Worm (Caenorhabditis elegans) whole organism, midembryonic: ENCODE measurements around the gene C24H12.6.

Source experiments
- T22C8.4 ChIP-seq: fragments of 200-800 bp; sonication (Bioruptor generic); IDR thresholded peaks from 2 replicates; pipeline ENCODE4 v1.3.6; 2022; ENCODE audit warnings: missing genetic modification characterization, missing compliant biosample characterization
- cog-1 ChIP-seq: sonication (generic microtip); optimal IDR thresholded peaks from 2 replicates; lab custom pipeline; 2016; ENCODE audit warnings: missing genetic modification characterization, missing compliant biosample characterization
- flt-1 ChIP-seq: fragments of 200-800 bp; sonication (Bioruptor generic); IDR thresholded peaks from 2 replicates; pipeline ENCODE4 v1.3.6; 2022; ENCODE audit warnings: missing genetic modification characterization, missing compliant biosample characterization
- klf-2 ChIP-seq: fragments of 200-800 bp; sonication (Bioruptor generic); conservative IDR thresholded peaks from 2 replicates; pipeline ENCODE4 v1.3.6; 2022; ENCODE audit warnings: missing genetic modification reagents, missing genetic modification characterization, missing compliant biosample characterization
- med-1 ChIP-seq: sonication (generic microtip); optimal IDR thresholded peaks from 2 replicates; lab custom pipeline; 2017; ENCODE audit warnings: missing genetic modification characterization, mild to moderate bottlenecking, missing compliant biosample characterization, antibody characterized with exemption, missing genetic modification reagents; ENCODE audit not compliant: insufficient read depth
- ref-1 ChIP-seq: fragments of 200-800 bp; sonication (Bioruptor generic); conservative IDR thresholded peaks from 2 replicates; pipeline ENCODE4 v1.3.6; 2022; ENCODE audit warnings: missing genetic modification reagents, missing genetic modification characterization, missing compliant biosample characterization
- tab-1 ChIP-seq: fragments of 200-800 bp; sonication (Bioruptor generic); IDR thresholded peaks from 2 replicates; pipeline ENCODE4 v1.3.6; 2022; ENCODE audit warnings: missing genetic modification characterization, missing compliant biosample characterization
- ztf-23 ChIP-seq: fragments of 200-800 bp; sonication (Bioruptor generic); IDR thresholded peaks from 2 replicates; pipeline ENCODE4 v1.3.6; 2022; ENCODE audit warnings: missing genetic modification reagents, missing genetic modification characterization, missing compliant biosample characterization
- ztf-29 ChIP-seq: fragments of 200-800 bp; sonication (Bioruptor generic); IDR thresholded peaks from 2 replicates; pipeline ENCODE4 v1.3.6; 2022; ENCODE audit warnings: missing genetic modification reagents, missing genetic modification characterization, missing compliant biosample characterization

The C24H12.6 gene

DNA sequence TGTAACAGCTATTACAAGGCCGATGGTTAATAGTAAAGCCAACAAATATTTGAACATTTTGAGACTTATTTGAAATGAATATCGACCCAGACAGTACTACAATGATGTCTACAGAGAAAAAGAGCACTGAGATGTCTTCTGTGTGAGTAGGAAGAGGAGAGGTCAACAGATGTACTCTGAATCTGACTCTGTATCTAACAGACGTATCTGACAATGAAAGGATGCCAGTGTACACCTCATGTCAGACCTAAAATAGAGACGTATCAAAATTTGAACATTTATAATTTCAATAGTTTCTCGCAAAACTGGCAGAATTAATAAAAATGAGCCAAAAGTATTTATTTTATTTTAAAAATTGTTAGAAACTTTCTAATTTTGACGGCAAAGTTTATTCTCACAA is 4.4 kb upstream of the C24H12.6 start, which contains the start of gene C24H12.8:
C24H12.8 (minus strand) TSS at position 101 of the 400 bp plus-strand sequence.
- TF ChIP-seq ztf-23 (GFP tag; lab: Robert Waterston, UW) = no peak
- TF ChIP-seq med-1 (GFP tag; lab: Kevin White, UChicago) = no peak
- TF ChIP-seq cog-1 (tag; lab: Kevin White, UChicago) = no peak
- TF ChIP-seq klf-2 (GFP tag; lab: Robert Waterston, UW) = no peak
- TF ChIP-seq ref-1 (GFP tag; lab: Robert Waterston, UW) = no peak
- TF ChIP-seq flt-1 (GFP tag; lab: Robert Waterston, UW) = no peak
- TF ChIP-seq ztf-29 = no peak
- no peak for TF ChIP-seq T22C8.4 (GFP tag; lab: Robert Waterston, UW)
- no peak for TF ChIP-seq tab-1 (GFP tag; lab: Robert Waterston, UW)

DNA sequence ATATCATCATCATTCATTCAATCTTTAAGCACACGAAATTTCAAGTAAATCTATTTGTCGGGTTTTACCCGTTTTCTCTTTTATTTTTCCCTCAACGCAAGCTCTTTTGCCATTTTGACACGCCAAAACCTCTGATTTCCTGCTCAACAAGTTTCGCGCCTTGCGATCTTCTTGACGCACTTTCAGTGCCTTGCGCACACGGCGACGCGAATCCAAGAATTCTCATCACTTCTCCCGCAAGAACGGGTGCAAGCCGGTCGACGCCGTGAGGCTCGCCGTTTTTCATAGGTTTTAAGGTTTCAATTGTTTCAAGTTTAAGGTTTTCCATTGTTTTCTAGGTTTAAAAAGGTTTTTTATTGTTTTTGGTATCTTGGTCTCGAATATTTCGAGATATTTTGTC is 1.9 kb downstream of the C24H12.6 start:
- TF ChIP-seq tab-1 (GFP tag; lab: Robert Waterston, UW) = peak; percentile 57; the same call in 1 of the 2 replicates
- peak; percentile 78; the same call in 1 of the 2 replicates for TF ChIP-seq flt-1 (GFP tag; lab: Robert Waterston, UW)
- peak; percentile 73 for TF ChIP-seq ztf-23 (GFP tag; lab: Robert Waterston, UW)

DNA sequence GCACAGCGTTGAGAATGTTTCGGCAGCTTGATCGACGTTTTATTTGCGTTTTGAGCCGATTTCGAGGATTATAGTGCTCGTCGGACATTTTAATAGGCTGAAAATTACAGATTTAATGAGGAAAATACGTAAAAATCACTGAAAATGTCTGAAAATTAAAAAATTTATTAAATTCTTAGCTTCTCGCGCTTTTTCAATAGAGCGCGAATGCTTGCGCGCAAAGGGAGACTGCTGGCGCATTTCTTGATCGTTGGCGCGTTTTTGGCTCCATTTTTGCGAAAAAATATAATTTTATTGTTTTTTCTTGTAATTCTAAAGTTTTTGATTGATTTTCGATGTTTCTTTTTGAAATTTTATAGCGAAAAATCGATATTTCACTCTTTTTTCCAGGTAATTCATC is 7.8 kb downstream of the C24H12.6 start, which contains the start of the genes dnsn-1 and C24H12.4:
dnsn-1 (minus strand) TSS at position 101 of the 400 bp plus-strand sequence.
C24H12.4 (plus strand) TSS at position 391 of the 400 bp plus-strand sequence.
- TF ChIP-seq cog-1 (tag; lab: Kevin White, UChicago) (peak; percentile 62), T22C8.4 (GFP tag; lab: Robert Waterston, UW) (no peak)

DNA sequence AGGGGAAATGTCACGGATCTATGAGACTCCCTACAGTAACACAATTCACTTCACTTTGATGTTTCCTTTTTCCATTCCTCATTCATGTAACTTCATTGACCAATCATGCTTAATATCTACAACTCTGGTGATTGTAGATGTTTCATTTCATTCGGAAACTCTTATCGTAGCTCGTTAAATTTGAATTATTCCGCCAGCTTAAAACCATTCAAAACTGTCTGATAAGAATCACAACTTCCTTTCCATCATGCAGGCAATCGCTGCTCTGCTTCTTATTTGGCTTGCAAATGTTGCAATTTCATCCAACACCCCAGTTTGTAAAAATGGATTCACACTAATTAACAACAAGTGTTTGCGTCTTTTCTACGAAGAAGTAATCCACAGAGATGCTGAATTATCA is 16.2 kb downstream of the C24H12.6 start, which contains the start of gene clec-10:
clec-10 (plus strand) TSS at position 244 of the 400 bp plus-strand sequence.
- no peak for TF ChIP-seq ztf-23 (GFP tag; lab: Robert Waterston, UW)
- no peak for TF ChIP-seq T22C8.4 (GFP tag; lab: Robert Waterston, UW)
- no peak for TF ChIP-seq flt-1 (GFP tag; lab: Robert Waterston, UW)
- TF ChIP-seq ztf-29 = no peak
- TF ChIP-seq klf-2 (GFP tag; lab: Robert Waterston, UW) = no peak

DNA sequence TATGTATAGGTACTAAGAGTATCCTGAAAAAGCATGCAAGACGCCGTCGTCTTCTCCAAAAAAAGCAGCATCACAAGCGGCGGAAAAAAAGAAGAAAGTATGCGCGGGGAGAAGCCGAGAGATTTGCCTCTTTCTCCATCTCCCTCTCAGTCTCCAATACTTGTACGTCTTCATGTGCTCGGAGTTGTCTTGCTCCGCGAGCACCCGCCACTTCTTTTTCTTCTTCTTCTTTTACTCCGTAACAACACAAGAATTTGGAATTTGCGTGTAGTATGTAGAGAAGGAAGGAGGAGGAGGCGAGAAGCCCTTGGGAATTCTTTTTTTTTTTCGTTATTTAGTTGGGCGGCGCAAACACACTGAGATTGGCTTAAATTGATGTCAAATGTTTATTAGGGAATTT is 17.5 kb downstream of the C24H12.6 start:
- TF ChIP-seq ztf-23 (GFP tag; lab: Robert Waterston, UW) (no peak), ref-1 (GFP tag; lab: Robert Waterston, UW) (no peak), med-1 (GFP tag; lab: Kevin White, UChicago) (no peak), ztf-29 (no peak), tab-1 (GFP tag; lab: Robert Waterston, UW) (no peak), cog-1 (tag; lab: Kevin White, UChicago) (no peak)

DNA sequence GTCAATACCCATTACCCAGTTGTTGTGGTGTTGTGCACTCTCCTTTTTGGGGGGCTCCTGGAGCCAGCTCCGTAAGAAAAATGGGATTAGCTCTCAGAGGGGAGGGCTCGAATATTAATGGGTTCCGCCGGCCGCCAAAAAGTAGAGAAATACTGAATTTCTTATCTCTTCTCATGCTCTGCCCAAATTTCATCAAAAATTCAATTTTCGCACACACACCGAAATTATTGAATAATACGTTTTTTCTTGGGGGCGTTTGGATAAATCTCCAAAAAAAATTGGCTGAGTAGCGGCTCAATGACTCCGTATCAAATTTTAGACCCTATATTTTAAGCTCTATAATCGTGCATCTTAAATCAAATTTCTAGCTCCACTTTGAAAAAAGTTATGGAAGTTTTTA is 18.5 kb downstream of the C24H12.6 start:
- TF ChIP-seq ztf-29 (no peak), cog-1 (tag; lab: Kevin White, UChicago) (no peak), ref-1 (GFP tag; lab: Robert Waterston, UW) (no peak), T22C8.4 (GFP tag; lab: Robert Waterston, UW) (no peak)

DNA sequence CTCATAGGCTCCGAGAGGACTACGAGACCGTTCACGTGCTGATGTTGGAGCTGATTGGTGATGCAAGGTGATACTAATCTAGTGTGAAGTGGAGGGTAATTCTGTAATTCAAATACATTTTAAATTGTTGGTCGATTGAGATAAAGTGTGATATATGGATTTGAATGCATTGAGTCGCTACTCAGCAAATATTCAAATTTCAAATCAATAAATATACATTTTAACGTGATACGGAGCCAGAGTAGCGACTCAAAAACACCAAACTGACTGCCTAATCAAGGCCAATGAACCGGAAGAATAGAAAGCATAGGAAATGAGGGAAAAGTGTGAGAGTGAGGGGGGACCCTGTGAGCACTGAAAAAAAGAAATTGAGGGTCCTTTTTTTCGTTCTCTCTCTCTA is 19.4 kb downstream of the C24H12.6 start, which contains the start of gene C03H5.6:
C03H5.6 (minus strand) TSS at position 101 of the 400 bp plus-strand sequence.
- TF ChIP-seq ztf-29 (no peak), T22C8.4 (GFP tag; lab: Robert Waterston, UW) (no peak), tab-1 (GFP tag; lab: Robert Waterston, UW) (no peak), med-1 (GFP tag; lab: Kevin White, UChicago) (no peak), cog-1 (tag; lab: Kevin White, UChicago) (no peak), ztf-23 (GFP tag; lab: Robert Waterston, UW) (no peak)

DNA sequence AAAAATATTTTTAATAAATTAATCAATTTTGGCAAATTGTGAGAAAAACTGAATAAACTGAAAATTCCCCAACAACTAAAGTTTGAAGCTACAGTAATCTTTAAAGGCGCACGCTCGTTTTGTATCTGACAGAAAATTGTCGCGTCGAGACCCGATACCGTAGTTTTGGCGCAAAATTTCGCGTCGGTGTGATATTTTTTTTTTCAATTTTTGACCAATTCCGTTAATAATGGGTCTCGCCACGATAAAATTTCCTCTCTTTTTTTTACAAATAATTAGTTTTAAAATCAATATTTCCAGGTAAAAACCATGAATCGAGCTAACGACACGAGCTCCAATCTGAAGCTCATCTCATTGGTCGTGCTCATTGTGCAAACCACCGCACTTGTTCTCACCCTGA is 30.1 kb downstream of the C24H12.6 start, which contains the start of gene nstp-4:
nstp-4 (plus strand) TSS at position 301 of the 400 bp plus-strand sequence.
- TF ChIP-seq cog-1 (tag; lab: Kevin White, UChicago) (no peak), ref-1 (GFP tag; lab: Robert Waterston, UW) (no peak), flt-1 (GFP tag; lab: Robert Waterston, UW) (no peak), ztf-23 (GFP tag; lab: Robert Waterston, UW) (no peak), tab-1 (GFP tag; lab: Robert Waterston, UW) (no peak), med-1 (GFP tag; lab: Kevin White, UChicago) (no peak), ztf-29 (no peak), T22C8.4 (GFP tag; lab: Robert Waterston, UW) (no peak), klf-2 (GFP tag; lab: Robert Waterston, UW) (no peak)

DNA sequence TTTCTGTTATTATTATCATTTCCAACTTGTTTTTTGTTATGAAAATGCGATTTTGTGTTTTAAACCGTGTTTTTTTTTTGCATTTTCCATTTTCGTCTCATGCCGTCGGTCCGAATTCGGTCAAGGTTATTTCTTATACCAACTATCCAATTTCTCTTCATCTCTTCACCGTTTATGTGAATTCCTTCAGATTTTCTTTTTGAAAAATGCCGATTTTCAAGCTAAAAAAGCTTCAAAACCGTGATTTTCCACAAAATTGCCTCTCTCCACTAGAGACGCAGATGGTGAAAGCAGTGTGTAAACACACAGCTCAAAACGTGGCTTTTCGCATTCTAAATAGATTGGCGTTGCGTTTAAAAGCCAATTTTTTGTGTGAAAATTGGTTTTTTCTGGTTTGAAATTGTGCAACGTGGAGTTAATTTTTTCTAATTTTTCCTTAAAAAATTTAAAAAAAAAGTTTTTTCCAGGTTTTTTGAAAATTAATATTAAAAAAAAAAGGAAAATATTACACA is 30.8 kb downstream of the C24H12.6 start:
- TF ChIP-seq T22C8.4 (GFP tag; lab: Robert Waterston, UW) (no peak), med-1 (GFP tag; lab: Kevin White, UChicago) (no peak), klf-2 (GFP tag; lab: Robert Waterston, UW) (no peak), ztf-23 (GFP tag; lab: Robert Waterston, UW) (no peak), cog-1 (tag; lab: Kevin White, UChicago) (no peak), tab-1 (GFP tag; lab: Robert Waterston, UW) (no peak), ref-1 (GFP tag; lab: Robert Waterston, UW) (no peak), flt-1 (GFP tag; lab: Robert Waterston, UW) (no peak), ztf-29 (no peak)

DNA sequence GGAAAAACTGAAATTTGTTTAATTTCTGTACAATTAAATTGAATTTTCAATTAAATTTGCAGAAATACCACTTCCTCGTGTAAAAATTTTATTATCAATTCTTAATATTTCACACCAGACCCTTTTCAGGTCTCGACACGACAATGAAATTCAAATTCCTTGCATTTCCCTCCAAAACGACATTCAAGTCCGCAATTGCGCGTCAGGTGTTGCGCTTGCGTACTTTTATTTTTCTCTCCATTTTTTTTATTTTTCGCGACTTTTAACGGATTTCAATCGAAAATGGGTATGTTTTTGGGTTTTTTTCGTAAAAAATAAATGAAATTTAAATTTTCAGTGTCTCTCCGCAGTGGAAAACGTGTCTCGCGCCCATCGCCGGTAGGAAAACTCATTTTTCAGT is 32.7 kb downstream of the C24H12.6 start, which contains the start of gene C03H5.3:
C03H5.3 (plus strand) TSS at position 132 of the 400 bp plus-strand sequence.
- no peak for TF ChIP-seq klf-2 (GFP tag; lab: Robert Waterston, UW)
- no peak for TF ChIP-seq tab-1 (GFP tag; lab: Robert Waterston, UW)
- no peak for TF ChIP-seq ref-1 (GFP tag; lab: Robert Waterston, UW)
- TF ChIP-seq ztf-23 (GFP tag; lab: Robert Waterston, UW) = no peak
- TF ChIP-seq med-1 (GFP tag; lab: Kevin White, UChicago) = no peak
- no peak for TF ChIP-seq cog-1 (tag; lab: Kevin White, UChicago)
- TF ChIP-seq T22C8.4 (GFP tag; lab: Robert Waterston, UW) = no peak
- no peak for TF ChIP-seq ztf-29
- no peak for TF ChIP-seq flt-1 (GFP tag; lab: Robert Waterston, UW)
